Fruit fly (Drosophila melanogaster) whole organism, prepupa: ENCODE results near the gene Osi8.

Experiments used
- CG10631 ChIP-seq: fragments of 200-800 bp; sonication (Bioruptor generic); optimal IDR thresholded peaks from 2 replicates; lab custom pipeline; 2016; ENCODE audit warnings: missing biosample characterization, missing genetic modification characterization
- CG10669 ChIP-seq: fragments of 200-800 bp; sonication (Bioruptor generic); optimal IDR thresholded peaks from 3 replicates; lab custom pipeline; 2018; ENCODE audit warnings: missing biosample characterization, mild to moderate bottlenecking, missing genetic modification characterization, moderate library complexity
- CG11294 ChIP-seq: fragments of 200-800 bp; sonication (Bioruptor generic); IDR thresholded peaks from 2 replicates; pipeline ENCODE4 v1.3.6; 2022; ENCODE audit warnings: missing biosample characterization, missing genetic modification characterization
- CG11762 ChIP-seq: fragments of 200-800 bp; sonication (Bioruptor generic); optimal IDR thresholded peaks from 3 replicates; lab custom pipeline; 2016; ENCODE audit warnings: missing biosample characterization, missing genetic modification characterization; ENCODE audit not compliant: insufficient read depth
- CG11902 ChIP-seq: fragments of 200-800 bp; sonication (Bioruptor generic); optimal IDR thresholded peaks from 3 replicates; lab custom pipeline; 2016; ENCODE audit warnings: missing biosample characterization, missing genetic modification characterization
- CG15336 ChIP-seq: fragments of 200-800 bp; sonication (Bioruptor generic); IDR thresholded peaks from 2 replicates; pipeline ENCODE4 v1.3.6; 2022; ENCODE audit warnings: missing biosample characterization, missing genetic modification characterization
- CG1621 ChIP-seq: fragments of 200-800 bp; sonication (Bioruptor generic); optimal IDR thresholded peaks from 3 replicates; lab custom pipeline; 2018; ENCODE audit warnings: missing biosample characterization, mild to moderate bottlenecking, missing genetic modification characterization
- CG3032 ChIP-seq: fragments of 200-800 bp; optimal IDR thresholded peaks from 2 replicates; lab custom pipeline; 2019; ENCODE audit warnings: missing biosample characterization, mild to moderate bottlenecking, missing genetic modification characterization, moderate library complexity
- CG31627 ChIP-seq: fragments of 200-800 bp; sonication (Bioruptor generic); optimal IDR thresholded peaks from 3 replicates; lab custom pipeline; 2016; ENCODE audit warnings: missing biosample characterization, missing genetic modification characterization
- CG32006 ChIP-seq: fragments of 200-800 bp; sonication (Bioruptor generic); optimal IDR thresholded peaks from 3 replicates; lab custom pipeline; 2017; ENCODE audit warnings: missing biosample characterization, mild to moderate bottlenecking, missing genetic modification characterization
- CG4318 ChIP-seq: fragments of 200-800 bp; sonication (Bioruptor generic); optimal IDR thresholded peaks from 3 replicates; lab custom pipeline; 2017; ENCODE audit warnings: missing biosample characterization, mild to moderate bottlenecking, missing genetic modification characterization
- CG6276 ChIP-seq: fragments of 200-800 bp; sonication (Bioruptor generic); optimal IDR thresholded peaks from 2 replicates; lab custom pipeline; 2017; ENCODE audit warnings: missing biosample characterization, mild to moderate bottlenecking, missing genetic modification characterization
- CG6792 ChIP-seq: fragments of 200-800 bp; sonication (Bioruptor generic); optimal IDR thresholded peaks from 3 replicates; lab custom pipeline; 2016; ENCODE audit warnings: missing biosample characterization, missing genetic modification characterization
- CG6808 ChIP-seq: fragments of 200-800 bp; sonication (Bioruptor generic); optimal IDR thresholded peaks from 3 replicates; lab custom pipeline; 2017; ENCODE audit warnings: missing biosample characterization, missing genetic modification characterization, mild to moderate bottlenecking, moderate library complexity, missing genetic modification reagents
- CG7368 ChIP-seq: fragments of 200-800 bp; sonication (Bioruptor generic); optimal IDR thresholded peaks from 3 replicates; lab custom pipeline; 2016; ENCODE audit warnings: missing biosample characterization, missing genetic modification characterization
- CG8119 ChIP-seq: fragments of 200-800 bp; sonication (Bioruptor generic); IDR thresholded peaks from 3 replicates; pipeline ENCODE4 v1.3.6; 2022; ENCODE audit warnings: missing biosample characterization, missing genetic modification characterization
- CG8319 ChIP-seq: fragments of 200-800 bp; sonication (Bioruptor generic); optimal IDR thresholded peaks from 3 replicates; lab custom pipeline; 2016; ENCODE audit warnings: missing biosample characterization, missing genetic modification characterization
- CG9139 ChIP-seq: fragments of 200-800 bp; sonication (Bioruptor generic); optimal IDR thresholded peaks from 3 replicates; lab custom pipeline; 2017; ENCODE audit warnings: missing biosample characterization, mild to moderate bottlenecking, missing genetic modification characterization
- Eip75B ChIP-seq: fragments of 200-800 bp; sonication (Bioruptor generic); optimal IDR thresholded peaks from 3 replicates; lab custom pipeline; 2016; ENCODE audit warnings: missing biosample characterization, missing genetic modification characterization
- Eip78C ChIP-seq: fragments of 200-800 bp; sonication (Bioruptor generic); peaks from one replicate; lab custom pipeline; 2016; ENCODE audit warnings: missing biosample characterization, missing genetic modification characterization
- Eip93F ChIP-seq: fragments of 200-800 bp; sonication (Bioruptor generic); optimal IDR thresholded peaks from 2 replicates; lab custom pipeline; 2016; ENCODE audit warnings: missing biosample characterization, mild to moderate bottlenecking, missing genetic modification characterization
- Ets96B ChIP-seq: fragments of 200-800 bp; optimal IDR thresholded peaks from 2 replicates; lab custom pipeline; 2019; ENCODE audit warnings: missing biosample characterization, mild to moderate bottlenecking, missing genetic modification characterization, moderate library complexity
- Gug ChIP-seq: fragments of 200-800 bp; sonication (Bioruptor generic); IDR thresholded peaks from 2 replicates; pipeline ENCODE4 v1.3.6; 2022; ENCODE audit warnings: missing biosample characterization, missing genetic modification characterization
- Hr39 ChIP-seq: fragments of 200-800 bp; sonication (Bioruptor generic); optimal IDR thresholded peaks from 2 replicates; lab custom pipeline; 2016; ENCODE audit warnings: missing biosample characterization, missing genetic modification characterization
- Hr4 ChIP-seq: fragments of 200-800 bp; sonication (Bioruptor generic); optimal IDR thresholded peaks from 3 replicates; lab custom pipeline; 2016; ENCODE audit warnings: missing biosample characterization, missing genetic modification characterization
- Lpt ChIP-seq: fragments of 200-800 bp; sonication (Bioruptor generic); optimal IDR thresholded peaks from 3 replicates; lab custom pipeline; 2016; ENCODE audit warnings: missing biosample characterization, missing genetic modification characterization
- OdsH ChIP-seq: fragments of 200-800 bp; sonication (Bioruptor generic); optimal IDR thresholded peaks from 3 replicates; lab custom pipeline; 2016; ENCODE audit warnings: missing biosample characterization, missing genetic modification characterization
- Smox ChIP-seq: fragments of 200-800 bp; sonication (Bioruptor generic); optimal IDR thresholded peaks from 3 replicates; lab custom pipeline; 2016; ENCODE audit warnings: missing biosample characterization, missing genetic modification characterization
- Sox102F ChIP-seq: fragments of 200-800 bp; sonication (Bioruptor generic); optimal IDR thresholded peaks from 2 replicates; lab custom pipeline; 2016; ENCODE audit warnings: missing biosample characterization, mild to moderate bottlenecking, missing genetic modification characterization
- Sox14 ChIP-seq: fragments of 200-800 bp; sonication (Bioruptor generic); optimal IDR thresholded peaks from 3 replicates; lab custom pipeline; 2016; ENCODE audit warnings: missing biosample characterization, missing genetic modification characterization
- Sox15 ChIP-seq: fragments of 200-800 bp; sonication (Bioruptor generic); optimal IDR thresholded peaks from 3 replicates; lab custom pipeline; 2016; ENCODE audit warnings: missing biosample characterization, missing genetic modification characterization
- achi ChIP-seq: fragments of 200-800 bp; sonication (Bioruptor generic); optimal IDR thresholded peaks from 3 replicates; lab custom pipeline; 2016; ENCODE audit warnings: missing biosample characterization, missing genetic modification characterization
- acj6 ChIP-seq: fragments of 200-800 bp; sonication (Bioruptor generic); optimal IDR thresholded peaks from 3 replicates; lab custom pipeline; 2016; ENCODE audit warnings: missing biosample characterization, missing genetic modification characterization
- cyc ChIP-seq: fragments of 200-800 bp; sonication (Bioruptor generic); optimal IDR thresholded peaks from 3 replicates; lab custom pipeline; 2016; ENCODE audit warnings: missing biosample characterization, missing genetic modification characterization
- dsx ChIP-seq: fragments of 200-800 bp; optimal IDR thresholded peaks from 3 replicates; lab custom pipeline; 2019; ENCODE audit warnings: missing biosample characterization, mild to moderate bottlenecking, missing genetic modification characterization, moderate library complexity; ENCODE audit not compliant: poor library complexity, severe bottlenecking
- eg ChIP-seq: fragments of 200-800 bp; sonication (Bioruptor generic); IDR thresholded peaks from 3 replicates; pipeline ENCODE4 v1.3.6; 2022; ENCODE audit warnings: missing biosample characterization, missing genetic modification characterization
- esn ChIP-seq: fragments of 200-800 bp; sonication (Bioruptor generic); optimal IDR thresholded peaks from 2 replicates; lab custom pipeline; 2016; ENCODE audit warnings: missing biosample characterization, mild to moderate bottlenecking, missing genetic modification characterization, moderate library complexity
- fd59A ChIP-seq: fragments of 200-800 bp; sonication (Bioruptor generic); optimal IDR thresholded peaks from 2 replicates; lab custom pipeline; 2017; ENCODE audit warnings: missing biosample characterization, mild to moderate bottlenecking, missing genetic modification characterization, missing genetic modification reagents
- fd85E ChIP-seq: fragments of 200-800 bp; sonication (Bioruptor generic); optimal IDR thresholded peaks from 3 replicates; lab custom pipeline; 2016; ENCODE audit warnings: missing biosample characterization, missing genetic modification characterization
- lz ChIP-seq: fragments of 200-800 bp; sonication (Bioruptor generic); optimal IDR thresholded peaks from 3 replicates; lab custom pipeline; 2016; ENCODE audit warnings: missing biosample characterization, missing genetic modification characterization
- net ChIP-seq: fragments of 200-800 bp; sonication (Bioruptor generic); optimal IDR thresholded peaks from 3 replicates; lab custom pipeline; 2016; ENCODE audit warnings: missing biosample characterization, missing genetic modification characterization
- pdm3 ChIP-seq: fragments of 200-800 bp; sonication (Bioruptor generic); optimal IDR thresholded peaks from 3 replicates; lab custom pipeline; 2016; ENCODE audit warnings: missing biosample characterization, missing genetic modification characterization
- salr ChIP-seq, 2 experiments: fragments of 200-800 bp; sonication (Bioruptor generic); optimal IDR thresholded peaks; 3 replicates each; lab custom pipeline; 2016 to 2018; ENCODE audit warnings: missing biosample characterization in 2 of 2, missing genetic modification characterization in 2 of 2, mild to moderate bottlenecking in 1 of 2
- spab ChIP-seq: fragments of 200-800 bp; sonication (Bioruptor generic); optimal IDR thresholded peaks from 2 replicates; lab custom pipeline; 2017; ENCODE audit warnings: missing biosample characterization, mild to moderate bottlenecking, missing genetic modification characterization, missing genetic modification reagents
- ss ChIP-seq, 2 experiments: fragments of 200-800 bp; sonication (Bioruptor generic); optimal IDR thresholded peaks; 2 replicates in 1 of 2; 3 replicates in 1 of 2; lab custom pipeline; 2017 to 2018; ENCODE audit warnings: mild to moderate bottlenecking in 2 of 2, missing biosample characterization in 2 of 2, missing genetic modification characterization in 2 of 2, moderate library complexity in 1 of 2
- topi ChIP-seq: fragments of 200-800 bp; sonication (Bioruptor generic); optimal IDR thresholded peaks from 3 replicates; lab custom pipeline; 2016; ENCODE audit warnings: missing biosample characterization, missing genetic modification characterization
- vri ChIP-seq: fragments of 200-800 bp; sonication (Bioruptor generic); optimal IDR thresholded peaks from 3 replicates; lab custom pipeline; 2016; ENCODE audit warnings: missing biosample characterization, mild to moderate bottlenecking, missing genetic modification characterization

Gene Osi8

DNA sequence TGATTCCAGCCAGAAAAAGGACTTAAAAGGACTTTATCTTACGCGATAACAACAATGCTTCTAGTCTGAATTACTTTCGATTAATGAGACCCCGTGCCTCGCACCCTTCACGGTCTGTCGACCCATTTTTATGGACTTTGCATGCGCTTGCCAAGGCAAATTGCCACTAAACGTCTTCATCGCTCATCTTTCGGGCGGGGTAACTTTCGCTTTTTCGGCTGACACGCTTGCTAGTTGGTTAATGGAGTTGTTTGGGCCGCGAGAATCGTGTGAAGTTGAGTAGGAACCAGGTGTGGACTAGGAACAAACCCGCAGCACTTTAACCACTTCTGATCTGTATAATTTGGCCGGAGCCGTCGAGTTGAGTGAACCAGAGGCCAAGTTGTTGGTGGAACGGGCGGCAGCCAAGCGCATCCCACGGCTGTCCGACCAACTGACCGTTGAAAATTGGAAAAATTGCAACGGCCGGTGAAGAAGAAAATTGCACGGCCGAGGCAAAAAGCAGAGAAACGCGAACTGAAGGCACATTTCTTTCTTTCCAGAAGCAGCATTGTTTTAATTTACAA is 27.9 kb upstream of the Osi8 start, which contains the start of gene Osi5:
Osi5 (plus strand) TSS at position 516 of the 566 bp plus-strand sequence.
- TF ChIP-seq CG3032 (tag; lab: Kevin White, UChicago) (no peak), ss (GFP tag; optimal IDR thresholded peaks at IDR 0.05; lab: Kevin White, UChicago) (peak in 1 of 2 experiments; percentile 16)

DNA sequence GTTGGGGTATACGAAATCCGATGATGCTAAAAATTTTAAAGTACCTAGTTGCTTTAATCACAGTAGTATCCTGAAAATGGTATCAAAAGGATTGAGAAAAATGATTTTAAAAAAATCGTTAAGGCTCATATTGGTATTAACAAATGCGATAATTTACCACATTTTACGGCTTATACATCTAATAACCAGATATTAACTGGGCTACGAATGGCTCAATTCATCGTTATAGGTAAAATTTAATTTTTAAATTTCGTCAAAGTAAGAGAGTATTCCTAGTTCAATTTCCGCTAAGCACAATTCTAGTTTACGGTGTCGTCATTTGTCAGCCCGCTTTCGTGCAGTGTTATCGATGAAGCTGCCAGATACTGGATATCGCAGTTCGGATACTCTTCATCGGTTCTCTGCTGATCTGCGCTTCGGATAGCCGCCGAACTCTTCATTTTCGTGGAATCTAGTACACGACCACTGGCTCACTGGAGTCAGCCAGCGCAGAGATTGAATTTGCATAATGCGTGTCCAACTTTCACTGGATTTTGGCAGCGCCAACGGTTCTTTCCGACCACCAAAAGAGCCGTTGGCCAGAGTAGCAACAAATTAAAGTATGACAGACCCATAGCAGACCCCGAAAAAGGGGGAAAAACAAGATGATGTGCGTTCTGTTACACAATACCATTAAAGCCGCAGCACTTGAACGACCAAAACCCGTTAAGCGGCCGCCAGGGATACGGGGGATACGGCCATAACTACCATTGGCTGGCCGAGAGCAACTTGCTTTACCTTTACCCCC is 25.7 kb upstream of the Osi8 start:
- peak; percentile 86 for TF ChIP-seq CG32006 (GFP tag; lab: Kevin White, UChicago)
- TF ChIP-seq CG8119 (GFP tag; lab: Robert Waterston, UW), result no peak
- peak; percentile 46 for TF ChIP-seq CG6792 (GFP tag; lab: Kevin White, UChicago)
- TF ChIP-seq Ets96B (tag; lab: Kevin White, UChicago), result no peak
- peak; percentile 9 for TF ChIP-seq Sox14 (GFP tag; lab: Kevin White, UChicago)
- TF ChIP-seq Sox102F, result peak; percentile 12
- peak; percentile 7 for TF ChIP-seq net (GFP tag; lab: Kevin White, UChicago)
- no peak for TF ChIP-seq CG11762 (GFP tag; lab: Kevin White, UChicago)
- no peak for TF ChIP-seq CG7368 (GFP tag; lab: Kevin White, UChicago)
- no peak for TF ChIP-seq fd59A (GFP tag; lab: Kevin White, UChicago)
- TF ChIP-seq salr (GFP tag; optimal IDR thresholded peaks at IDR 0.05; lab: Kevin White, UChicago), result peak in 1 of 2 experiments; percentile 32
- no peak for TF ChIP-seq lz (GFP tag; lab: Kevin White, UChicago)
- peak; percentile 60 for TF ChIP-seq OdsH (GFP tag; lab: Kevin White, UChicago)
- no peak for TF ChIP-seq CG6276 (GFP tag; lab: Kevin White, UChicago)
- peak; percentile 48 for TF ChIP-seq CG11902
- TF ChIP-seq CG6808, result no peak
- TF ChIP-seq esn (GFP tag; lab: Kevin White, UChicago), result no peak
- peak; percentile 79 for TF ChIP-seq Eip78C (GFP tag; lab: Kevin White, UChicago)
- no peak for TF ChIP-seq Lpt (GFP tag; lab: Kevin White, UChicago)
- no peak for TF ChIP-seq Eip93F (GFP tag; lab: Kevin White, UChicago)
- TF ChIP-seq CG11294 (GFP tag; lab: Robert Waterston, UW), result no peak
- TF ChIP-seq dsx, result no peak
- no peak for TF ChIP-seq CG10669 (GFP tag; lab: Kevin White, UChicago)
- peak; percentile 13 for TF ChIP-seq pdm3 (GFP tag; lab: Kevin White, UChicago)
- TF ChIP-seq fd85E (GFP tag; lab: Kevin White, UChicago), result no peak
- TF ChIP-seq Eip75B, result peak; percentile 34
- TF ChIP-seq Hr39 (GFP tag; lab: Kevin White, UChicago), result no peak
- peak; percentile 31; the same call in 1 of the 2 replicates for TF ChIP-seq CG15336 (GFP tag; lab: Robert Waterston, UW)
- TF ChIP-seq CG31627 (GFP tag; lab: Kevin White, UChicago), result no peak
- TF ChIP-seq CG9139 (GFP tag; lab: Kevin White, UChicago), result no peak
- TF ChIP-seq Hr4 (GFP tag; lab: Kevin White, UChicago), result peak; percentile 56
- peak; percentile 18 for TF ChIP-seq CG10631 (GFP tag; lab: Kevin White, UChicago)
- TF ChIP-seq CG1621 (tag; lab: Kevin White, UChicago), result no peak
- TF ChIP-seq eg (GFP tag; lab: Robert Waterston, UW), result no peak
- peak; percentile 0 for TF ChIP-seq topi (GFP tag; lab: Kevin White, UChicago)
- no peak for TF ChIP-seq CG3032 (tag; lab: Kevin White, UChicago)
- TF ChIP-seq acj6, result peak; percentile 52
- TF ChIP-seq CG8319 (GFP tag; lab: Kevin White, UChicago), result no peak
- no peak for TF ChIP-seq cyc
- no peak for TF ChIP-seq Gug
- no peak for TF ChIP-seq spab (GFP tag; lab: Kevin White, UChicago)
- peak; percentile 44 for TF ChIP-seq achi (GFP tag; lab: Kevin White, UChicago)
- TF ChIP-seq Smox (GFP tag; lab: Kevin White, UChicago), result no peak
- peak; percentile 40 for TF ChIP-seq Sox15 (GFP tag; lab: Kevin White, UChicago)
- no peak for TF ChIP-seq vri (GFP tag; lab: Kevin White, UChicago)
- TF ChIP-seq CG4318 (GFP tag; lab: Kevin White, UChicago), result peak; percentile 60
